Worm (Caenorhabditis elegans): ENCODE measurements around the gene C26B9.5.

ce11 chrX:5283531-5283930 is 45.7 kb upstream of the C26B9.5 start, which contains the start of gene vps-41:
- TF ChIP-seq lin-13 (GFP tag; optimal IDR thresholded peaks at IDR 0.05) (no peak), nhr-6 (tag; optimal IDR thresholded peaks at IDR 0.05) (no peak), F13H6.1 (tag; optimal IDR thresholded peaks at IDR 0.05) (no peak), mdl-1 (tag; optimal IDR thresholded peaks at IDR 0.05) (no peak), aly-2 (tag; optimal IDR thresholded peaks at IDR 0.05) (no peak), elt-1 (tag; optimal IDR thresholded peaks at IDR 0.05) (no peak), ceh-82 (tag; optimal IDR thresholded peaks at IDR 0.05) (no peak), unc-62 (GFP tag; optimal IDR thresholded peaks at IDR 0.05) (no peak), nhr-237 (tag; optimal IDR thresholded peaks at IDR 0.05) (no peak)
